Fruit fly (Drosophila melanogaster): Measurements from ENCODE around the gene drd.

The drd gene

DNA sequence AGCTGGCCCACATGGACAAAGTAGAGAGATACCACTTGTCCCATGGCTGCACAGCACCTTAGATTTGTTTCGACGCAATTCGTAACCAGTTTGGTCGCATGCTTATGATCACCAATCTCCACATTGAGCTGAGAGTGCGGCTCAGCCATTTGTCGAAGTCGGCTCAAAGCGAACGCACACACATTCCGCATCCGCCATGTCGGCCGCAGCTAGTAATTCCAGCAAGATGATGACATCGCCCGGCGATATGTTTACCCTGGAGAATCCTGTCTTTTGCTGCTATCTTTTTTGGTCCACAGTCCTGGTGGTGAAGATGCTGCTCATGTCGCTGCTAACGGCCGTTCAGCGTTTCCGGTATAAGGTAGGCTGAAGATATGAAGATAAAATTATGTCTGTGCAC is 42.9 kb upstream of the drd start, which contains the start of gene CG33178 (continued):
- no peak for TF ChIP-seq toy (GFP tag; IDR thresholded peaks at IDR 0.05)

dm6 chrX:15084580-15085138 is 40.9 kb upstream of the drd start, which contains the start of gene Cox17:
TSS of gene Cox17 (minus strand) at chrX:15084699.
- peak; percentile 83 for TF ChIP-seq CG18599 (GFP tag; optimal IDR thresholded peaks at IDR 0.05)
- peak; percentile 30 for TF ChIP-seq CG3838 (GFP tag; optimal IDR thresholded peaks at IDR 0.05)
- peak; percentile 58 for TF ChIP-seq CG6765 (GFP tag; optimal IDR thresholded peaks at IDR 0.05)
- TF ChIP-seq gcm (GFP tag; optimal IDR thresholded peaks at IDR 0.05): peak; percentile 69
- peak; percentile 76 for TF ChIP-seq CG15601 (tag; optimal IDR thresholded peaks at IDR 0.05)
- TF ChIP-seq NFAT (GFP tag; IDR thresholded peaks at IDR 0.05): peak; percentile 56
- TF ChIP-seq CG11247 (GFP tag; IDR thresholded peaks at IDR 0.05): no peak; the same call in 1 of the 2 replicates
- TF ChIP-seq CG17385 (GFP tag; optimal IDR thresholded peaks at IDR 0.05): peak; percentile 78
- peak; percentile 84 for TF ChIP-seq Hsf (GFP tag; optimal IDR thresholded peaks at IDR 0.05)
- TF ChIP-seq CG8944 (GFP tag; optimal IDR thresholded peaks at IDR 0.05): peak; percentile 47
- TF ChIP-seq ro (GFP tag; IDR thresholded peaks at IDR 0.05): peak; percentile 57
- TF ChIP-seq CG16813 (GFP tag; IDR thresholded peaks at IDR 0.05; ENCODE audit: partially characterized antibody): peak; percentile 70
- peak; percentile 59 for TF ChIP-seq CG1529 (GFP tag; optimal IDR thresholded peaks at IDR 0.05)
- TF ChIP-seq pnt (GFP tag; optimal IDR thresholded peaks at IDR 0.05): peak; percentile 64
- peak; percentile 89 for TF ChIP-seq CG2678 (tag; optimal IDR thresholded peaks at IDR 0.05)
- peak; percentile 69 for TF ChIP-seq E2f1 (GFP tag; IDR thresholded peaks at IDR 0.05)
- TF ChIP-seq CG5953 (GFP tag; IDR thresholded peaks at IDR 0.05): no peak
- peak; percentile 75 for TF ChIP-seq sna (GFP tag; IDR thresholded peaks at IDR 0.05; ENCODE audit: partially characterized antibody)
- peak; percentile 63 for TF ChIP-seq odd (GFP tag; optimal IDR thresholded peaks at IDR 0.05)
- peak; percentile 71 for TF ChIP-seq CG6272 (GFP tag; IDR thresholded peaks at IDR 0.05)
- peak; percentile 84 for TF ChIP-seq bcd (GFP tag; optimal IDR thresholded peaks at IDR 0.05)
- TF ChIP-seq CG3065 (GFP tag; optimal IDR thresholded peaks at IDR 0.05): peak; percentile 60
- TF ChIP-seq Rx (GFP tag; IDR thresholded peaks at IDR 0.05): 0 out of 2 replicates have a peak, but pooled peaks have one; percentile 33
- peak; percentile 38 for TF ChIP-seq seq (GFP tag; IDR thresholded peaks at IDR 0.05)
- TF ChIP-seq CG9215 (GFP tag; IDR thresholded peaks at IDR 0.05): peak; percentile 67; the same call in 1 of the 2 replicates
- TF ChIP-seq pho (GFP tag; optimal IDR thresholded peaks at IDR 0.05): peak; percentile 74
- TF ChIP-seq YL-1 (GFP tag; optimal IDR thresholded peaks at IDR 0.05): peak; percentile 50
- peak; percentile 28; the same call in 1 of the 2 replicates for TF ChIP-seq GATAe (GFP tag; conservative IDR thresholded peaks at IDR 0.05)
- TF ChIP-seq vvl (GFP tag; IDR thresholded peaks at IDR 0.05): peak; percentile 73
- peak; percentile 76 for TF ChIP-seq unc-4 (GFP tag; IDR thresholded peaks at IDR 0.05; ENCODE audit: partially characterized antibody)
- no peak for TF ChIP-seq CkIIα-i1 (GFP tag; IDR thresholded peaks at IDR 0.05)
- TF ChIP-seq CG43689 (GFP tag; IDR thresholded peaks at IDR 0.05): no peak
- peak; percentile 47 for TF ChIP-seq crc (GFP tag; optimal IDR thresholded peaks at IDR 0.05)
- peak; percentile 19 for TF ChIP-seq Dp (GFP tag; optimal IDR thresholded peaks at IDR 0.05)
- TF ChIP-seq CG18011 (GFP tag; optimal IDR thresholded peaks at IDR 0.05): peak; percentile 57
- TF ChIP-seq Sry-β (GFP tag; optimal IDR thresholded peaks at IDR 0.05): peak; percentile 20
- TF ChIP-seq lmd (GFP tag; IDR thresholded peaks at IDR 0.05): peak; percentile 77
- peak; percentile 81 for TF ChIP-seq chn (GFP tag; optimal IDR thresholded peaks at IDR 0.05)
- no peak for TF ChIP-seq MTF-1 (GFP tag; optimal IDR thresholded peaks at IDR 0.05; ENCODE audit: borderline replicate concordance)
- TF ChIP-seq CG6654 (GFP tag; optimal IDR thresholded peaks at IDR 0.05): peak; percentile 41
- TF ChIP-seq tgo (GFP tag; IDR thresholded peaks at IDR 0.05): peak; percentile 65
- TF ChIP-seq toy (GFP tag; IDR thresholded peaks at IDR 0.05): no peak
- TF ChIP-seq CG2889 (GFP tag; IDR thresholded peaks at IDR 0.05): 0 out of 3 replicates have a peak, but pooled peaks have one; percentile 40
- peak; percentile 88 for TF ChIP-seq CG13424 (tag; optimal IDR thresholded peaks at IDR 0.05)
- TF ChIP-seq CG12236 (GFP tag; optimal IDR thresholded peaks at IDR 0.05): peak; percentile 13
- peak; percentile 71; the same call in 1 of the 2 replicates for TF ChIP-seq amos (GFP tag; IDR thresholded peaks at IDR 0.05; ENCODE audit: partially characterized antibody)
- no peak for TF ChIP-seq gfzf (GFP tag; optimal IDR thresholded peaks at IDR 0.05)
- TF ChIP-seq Spps (tag; optimal IDR thresholded peaks at IDR 0.05): peak; percentile 50
